Fruit fly (Drosophila melanogaster): Measurements from ENCODE around the gene alphaTub85E.

Gene alphaTub85E

DNA sequence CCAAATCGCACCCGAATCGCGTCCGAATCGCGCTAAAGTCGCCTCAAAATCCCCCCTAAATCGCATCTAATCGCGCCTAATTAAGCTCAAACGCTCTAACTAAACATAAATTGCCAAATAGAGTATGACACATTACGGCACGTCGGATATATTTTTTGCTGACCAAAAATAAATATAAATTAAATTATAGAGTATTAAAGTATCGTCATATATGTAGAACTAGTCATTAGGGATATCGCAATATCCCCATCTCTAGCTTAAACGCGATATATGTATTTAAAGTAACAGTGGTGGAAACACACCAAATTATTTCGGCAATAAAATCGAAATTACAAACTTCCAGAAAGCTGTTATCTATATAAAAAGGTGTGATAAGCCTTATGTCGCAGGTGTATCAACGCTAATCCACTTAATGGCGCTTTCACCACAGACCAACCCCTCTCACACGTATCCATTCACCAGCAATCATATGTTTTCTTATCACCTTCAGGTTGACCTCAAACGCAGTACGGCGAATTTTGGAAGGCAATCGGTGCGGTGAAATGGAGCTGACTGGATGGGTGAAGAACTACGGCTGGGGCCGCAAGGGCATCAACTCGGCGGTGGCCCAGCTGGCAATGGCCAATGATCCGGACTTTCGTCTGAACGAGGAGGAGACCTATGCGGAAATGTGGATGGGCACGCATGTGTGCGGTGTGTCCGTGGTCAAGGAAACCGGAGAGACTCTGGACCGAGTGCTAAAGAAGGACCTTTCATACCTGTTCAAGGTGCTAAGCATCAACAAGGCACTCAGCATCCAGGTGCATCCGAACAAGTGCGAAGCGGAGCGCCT lies 26.5 kb upstream of the alphaTub85E start, which contains the start of gene Mpi (continued):
- TF ChIP-seq Dip2 (GFP tag; IDR thresholded peaks at IDR 0.05) (no peak), yki (optimal IDR thresholded peaks at IDR 0.05) (no peak), CG8290 (GFP tag; optimal IDR thresholded peaks at IDR 0.05) (no peak), CG8290 (tag; optimal IDR thresholded peaks at IDR 0.05) (no peak), CG9437 (GFP tag; optimal IDR thresholded peaks at IDR 0.05) (no peak), CG4617 (GFP tag; optimal IDR thresholded peaks at IDR 0.05; ENCODE audit: borderline replicate concordance) (peak; percentile 63), vfl (GFP tag; optimal IDR thresholded peaks at IDR 0.05) (no peak), E2f1 (GFP tag; IDR thresholded peaks at IDR 0.05) (no peak), crp (GFP tag; optimal IDR thresholded peaks at IDR 0.05) (peak in 1 of 2 experiments; percentile 79), HLH54F (GFP tag; optimal IDR thresholded peaks at IDR 0.05) (no peak), sim (GFP tag; IDR thresholded peaks at IDR 0.05) (no peak), CG12391 (tag; optimal IDR thresholded peaks at IDR 0.05) (peak; percentile 50), CG11504 (tag; optimal IDR thresholded peaks at IDR 0.05) (no peak), Bgb (GFP tag; IDR thresholded peaks at IDR 0.05; ENCODE audit: partially characterized antibody) (no peak), Nf-YA (GFP tag; IDR thresholded peaks at IDR 0.05) (no peak), ham (GFP tag; IDR thresholded peaks at IDR 0.05) (no peak), ash1 (GFP tag; optimal IDR thresholded peaks at IDR 0.05) (no peak), CG11695 (GFP tag; IDR thresholded peaks at IDR 0.05) (no peak), jigr1 (GFP tag; IDR thresholded peaks at IDR 0.05) (no peak), cwo (GFP tag; optimal IDR thresholded peaks at IDR 0.05) (no peak), D19A (tag; optimal IDR thresholded peaks at IDR 0.05) (peak; percentile 100), CG4282 (GFP tag; optimal IDR thresholded peaks at IDR 0.05) (no peak), CG1647 (GFP tag; optimal IDR thresholded peaks at IDR 0.05) (no peak), zen2 (GFP tag; IDR thresholded peaks at IDR 0.05; ENCODE audit: partially characterized antibody) (no peak), CG3726 (GFP tag; IDR thresholded peaks at IDR 0.05) (no peak), CG4820 (GFP tag; optimal IDR thresholded peaks at IDR 0.05) (peak; percentile 7), toy (GFP tag; IDR thresholded peaks at IDR 0.05) (no peak), fd64A (GFP tag; optimal IDR thresholded peaks at IDR 0.05) (no peak), CG6791 (GFP tag; IDR thresholded peaks at IDR 0.05; ENCODE audit: partially characterized antibody) (no peak), CG4424 (GFP tag; optimal IDR thresholded peaks at IDR 0.05) (peak; percentile 27), Ravus (GFP tag; IDR thresholded peaks at IDR 0.05) (no peak), pan (optimal IDR thresholded peaks at IDR 0.05) (no peak), pan (GFP tag; optimal IDR thresholded peaks at IDR 0.05 in 1 of 2, IDR thresholded peaks at IDR 0.05 in 1 of 2) (peak in 1 of 2 experiments; percentile 28), Antp (GFP tag; optimal IDR thresholded peaks at IDR 0.05) (no peak), CG7556 (GFP tag; optimal IDR thresholded peaks at IDR 0.05) (no peak), CG34376 (GFP tag; optimal IDR thresholded peaks at IDR 0.05) (peak; percentile 56), CG7372 (GFP tag; IDR thresholded peaks at IDR 0.05) (no peak), luna (GFP tag; optimal IDR thresholded peaks at IDR 0.05) (no peak), CG4730 (GFP tag; IDR thresholded peaks at IDR 0.05) (no peak), CG14965 (GFP tag; optimal IDR thresholded peaks at IDR 0.05; ENCODE audit: borderline replicate concordance) (no peak), CG7987 (GFP tag; optimal IDR thresholded peaks at IDR 0.05) (peak; percentile 22), ind (GFP tag; optimal IDR thresholded peaks at IDR 0.05) (peak; percentile 7), gcm (GFP tag; optimal IDR thresholded peaks at IDR 0.05) (no peak), CG33557 (GFP tag; optimal IDR thresholded peaks at IDR 0.05) (no peak), Dp (GFP tag; optimal IDR thresholded peaks at IDR 0.05) (peak; percentile 18), row (GFP tag; IDR thresholded peaks at IDR 0.05) (peak; percentile 92), GATAe (GFP tag; conservative IDR thresholded peaks at IDR 0.05) (no peak), CG9817 (tag; optimal IDR thresholded peaks at IDR 0.05) (peak; percentile 8), Doc3 (GFP tag; IDR thresholded peaks at IDR 0.05; ENCODE audit: partially characterized antibody) (peak; percentile 53; the same call in 2 of the 3 replicates), ab (GFP tag; optimal IDR thresholded peaks at IDR 0.05) (no peak)

Data from whole organism, embryonic.